Worm (Caenorhabditis elegans) whole organism, early embryonic: ENCODE measurements around the gene C39E6.2.

Experiments
- B0310.2 ChIP-seq: sonication (generic microtip); optimal IDR thresholded peaks from 2 replicates; lab custom pipeline; 2016; ENCODE audit warnings: mild to moderate bottlenecking, missing genetic modification characterization, missing compliant biosample characterization
- F13C5.2 ChIP-seq: sonication (generic microtip); optimal IDR thresholded peaks from 2 replicates; lab custom pipeline; 2017; ENCODE audit warnings: mild to moderate bottlenecking, missing genetic modification characterization, inconsistent platforms, missing compliant biosample characterization
- aly-1 ChIP-seq: sonication (generic microtip); optimal IDR thresholded peaks from 2 replicates; lab custom pipeline; 2016; ENCODE audit warnings: missing genetic modification characterization, missing compliant biosample characterization
- ama-1 ChIP-seq: fragments of 150-350 bp; optimal IDR thresholded peaks from 2 replicates; lab custom pipeline; 2014
- ceh-13 ChIP-seq: fragments of 200-800 bp; sonication (Bioruptor generic); optimal IDR thresholded peaks from 2 replicates; lab custom pipeline; 2018; ENCODE audit warnings: mild to moderate bottlenecking, missing genetic modification characterization, missing compliant biosample characterization
- ceh-36 ChIP-seq: sonication (generic microtip); optimal IDR thresholded peaks from 2 replicates; lab custom pipeline; 2016; ENCODE audit warnings: missing genetic modification characterization, inconsistent platforms, missing compliant biosample characterization
- ets-7 ChIP-seq: sonication (generic microtip); optimal IDR thresholded peaks from 2 replicates; lab custom pipeline; 2016; ENCODE audit warnings: missing genotype, missing genetic modification characterization, missing compliant biosample characterization
- flt-1 ChIP-seq: fragments of 200-800 bp; sonication (Bioruptor generic); IDR thresholded peaks from 2 replicates; pipeline ENCODE4 v1.3.6; 2022; ENCODE audit warnings: missing genetic modification characterization, missing compliant biosample characterization
- hmbx-1 ChIP-seq: sonication (generic microtip); optimal IDR thresholded peaks from 2 replicates; lab custom pipeline; 2016; ENCODE audit warnings: mild to moderate bottlenecking, missing genetic modification characterization, missing compliant biosample characterization
- hmg-4 ChIP-seq: fragments of 200-800 bp; sonication (Bioruptor generic); optimal IDR thresholded peaks from 2 replicates; lab custom pipeline; 2018; ENCODE audit warnings: mild to moderate bottlenecking, missing genetic modification characterization, missing compliant biosample characterization
- hnd-1 ChIP-seq: sonication (generic microtip); optimal IDR thresholded peaks from 2 replicates; lab custom pipeline; 2016; ENCODE audit warnings: missing genetic modification characterization, missing compliant biosample characterization
- pes-1 ChIP-seq: fragments of 200-800 bp; sonication (Bioruptor generic); IDR thresholded peaks from 2 replicates; pipeline ENCODE4 v1.3.6; 2022; ENCODE audit warnings: missing genetic modification reagents, missing genetic modification characterization, missing compliant biosample characterization
- scrt-1 ChIP-seq: fragments of 200-800 bp; sonication (Bioruptor generic); IDR thresholded peaks from 2 replicates; pipeline ENCODE4 v1.3.6; 2022; ENCODE audit warnings: missing genetic modification characterization, missing compliant biosample characterization
- sea-1 ChIP-seq: fragments of 200-800 bp; sonication (Bioruptor generic); conservative IDR thresholded peaks from 2 replicates; pipeline ENCODE4 v1.3.6; 2022; ENCODE audit warnings: missing genetic modification characterization, missing compliant biosample characterization
- tbx-11 ChIP-seq: fragments of 200-800 bp; sonication (Bioruptor generic); IDR thresholded peaks from 2 replicates; pipeline ENCODE4 v1.3.6; 2022; ENCODE audit warnings: missing genetic modification characterization, missing compliant biosample characterization
- tbx-37 ChIP-seq: fragments of 200-800 bp; sonication (Bioruptor generic); conservative IDR thresholded peaks from 2 replicates; pipeline ENCODE4 v1.3.6; 2022; ENCODE audit warnings: missing genetic modification reagents, missing genetic modification characterization, missing compliant biosample characterization
- tra-4 ChIP-seq: sonication (generic microtip); optimal IDR thresholded peaks from 2 replicates; lab custom pipeline; 2017; ENCODE audit warnings: missing genetic modification characterization, missing compliant biosample characterization

Gene C39E6.2

DNA sequence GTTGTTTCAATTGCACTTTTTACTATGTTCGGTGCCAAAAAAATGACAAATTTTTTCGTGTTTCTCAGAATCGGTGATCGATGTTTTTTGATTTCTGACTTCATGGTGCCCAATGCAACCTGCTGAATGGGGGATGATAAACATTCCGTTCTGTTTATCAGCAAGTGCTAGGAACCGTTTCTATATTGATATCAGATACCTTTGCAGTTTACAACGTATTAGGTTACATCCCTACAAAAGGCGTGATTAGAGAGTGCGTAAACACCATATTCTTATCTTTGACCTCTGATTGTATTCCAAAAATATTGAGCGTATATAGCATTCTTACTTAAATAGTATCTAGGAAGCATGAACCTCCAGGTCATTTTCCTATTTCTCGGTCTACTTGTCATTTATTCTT, 22.2 kb downstream of the C39E6.2 start, which contains the start of gene aman-1:
TSS of gene aman-1 (plus strand) at position 344 of the 400 bp plus-strand sequence.
- TF ChIP-seq ceh-36 (tag; lab: Kevin White, UChicago) (no peak), B0310.2 (tag; lab: Kevin White, UChicago) (no peak), hnd-1 (tag; lab: Kevin White, UChicago) (no peak), tbx-11 (no peak), sea-1 (GFP tag; lab: Robert Waterston, UW) (no peak), ceh-13 (GFP tag; lab: Kevin White, UChicago) (no peak), scrt-1 (GFP tag; lab: Robert Waterston, UW) (no peak), hmbx-1 (tag; lab: Kevin White, UChicago) (no peak), ama-1 (lab: Kevin White, UChicago) (no peak), F13C5.2 (no peak), tra-4 (no peak), tbx-37 (GFP tag; lab: Robert Waterston, UW) (no peak), pes-1 (GFP tag; lab: Robert Waterston, UW) (no peak), ets-7 (no peak), hmg-4 (GFP tag; lab: Kevin White, UChicago) (no peak), aly-1 (tag; lab: Kevin White, UChicago) (no peak), flt-1 (no peak)

DNA sequence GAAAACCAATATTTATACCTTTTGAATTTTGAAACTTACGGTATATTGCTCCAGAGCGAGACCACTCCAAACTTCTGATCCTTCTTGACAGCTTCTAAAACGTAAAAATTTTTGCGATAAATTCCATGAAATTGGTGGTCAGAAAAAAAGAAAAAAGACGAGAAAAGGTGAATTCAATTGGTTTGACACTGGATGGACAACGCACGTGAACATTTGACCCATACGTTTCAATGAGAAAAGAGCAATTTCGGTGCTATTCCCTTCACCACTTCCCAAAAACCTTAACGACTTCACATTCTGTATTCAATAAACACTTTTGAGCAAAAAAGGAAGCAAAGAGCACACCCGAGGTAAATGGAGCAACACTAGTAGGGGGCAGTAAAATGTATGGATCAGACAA, 27.5 kb downstream of the C39E6.2 start, which contains the start of gene acc-3:
TSS of gene acc-3 (minus strand) at position 101 of the 400 bp plus-strand sequence.
- TF ChIP-seq pes-1 (GFP tag; lab: Robert Waterston, UW): no peak
- TF ChIP-seq hmbx-1 (tag; lab: Kevin White, UChicago): no peak
- TF ChIP-seq ceh-36 (tag; lab: Kevin White, UChicago): no peak
- no peak for TF ChIP-seq hmg-4 (GFP tag; lab: Kevin White, UChicago)
- no peak for TF ChIP-seq hnd-1 (tag; lab: Kevin White, UChicago)
- no peak for TF ChIP-seq tra-4
- no peak for TF ChIP-seq flt-1
- no peak for TF ChIP-seq ama-1 (lab: Kevin White, UChicago)
- no peak for TF ChIP-seq sea-1 (GFP tag; lab: Robert Waterston, UW)
- no peak for TF ChIP-seq B0310.2 (tag; lab: Kevin White, UChicago)
- no peak for TF ChIP-seq tbx-11
- TF ChIP-seq ets-7: no peak
- TF ChIP-seq aly-1 (tag; lab: Kevin White, UChicago): no peak
- TF ChIP-seq scrt-1 (GFP tag; lab: Robert Waterston, UW): no peak

DNA sequence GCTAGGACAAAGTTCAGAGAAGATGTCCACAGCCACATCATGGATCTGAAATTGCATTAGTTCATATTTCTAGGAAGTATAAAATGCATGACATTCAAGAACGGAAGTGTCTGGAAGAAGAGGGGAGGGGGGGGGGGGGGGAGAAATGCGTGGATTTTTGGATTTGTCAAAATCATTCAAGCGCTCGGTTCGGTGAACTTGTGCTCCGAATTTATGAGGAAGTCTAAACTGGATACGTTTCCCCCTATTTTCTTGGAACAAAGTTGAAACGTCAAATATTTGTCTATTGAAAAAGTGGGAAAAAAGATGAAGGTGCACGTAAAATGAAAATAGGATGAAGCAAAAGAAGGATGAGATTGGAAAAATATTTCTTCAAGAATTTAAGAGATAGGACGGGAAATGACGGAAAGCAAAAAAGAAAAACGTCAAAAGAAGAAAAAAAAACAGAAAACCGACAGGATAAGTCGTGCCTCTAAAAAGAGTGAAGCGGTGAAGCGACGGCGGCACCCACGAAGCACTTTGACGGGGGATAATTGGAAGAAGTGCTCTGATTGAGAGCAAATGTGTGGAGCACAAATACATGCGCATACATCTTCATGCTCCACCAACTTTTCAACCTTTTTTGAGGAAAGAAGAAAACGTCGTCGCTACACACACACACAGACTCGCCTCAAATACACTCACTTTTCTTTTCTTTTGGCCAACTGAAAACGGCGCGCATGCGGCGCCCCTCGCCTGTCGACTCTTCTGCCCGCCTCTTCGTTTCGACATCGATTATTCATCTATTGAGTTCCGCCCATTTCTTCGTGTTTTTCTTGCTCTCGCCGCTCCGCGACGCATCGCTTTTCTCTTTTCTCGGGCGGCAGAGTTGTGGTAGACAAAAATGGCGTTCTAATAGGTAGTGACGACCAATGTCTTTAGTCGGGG, 34.1 kb downstream of the C39E6.2 start, which contains the start of gene F55D10.4:
TSS of gene F55D10.4 (minus strand) at position 51 of the 927 bp plus-strand sequence.
- no peak for TF ChIP-seq scrt-1 (GFP tag; lab: Robert Waterston, UW)
- no peak for TF ChIP-seq aly-1 (tag; lab: Kevin White, UChicago)
- TF ChIP-seq B0310.2 (tag; lab: Kevin White, UChicago): no peak
- TF ChIP-seq flt-1: no peak
- no peak for TF ChIP-seq sea-1 (GFP tag; lab: Robert Waterston, UW)
- no peak for TF ChIP-seq ceh-36 (tag; lab: Kevin White, UChicago)

DNA sequence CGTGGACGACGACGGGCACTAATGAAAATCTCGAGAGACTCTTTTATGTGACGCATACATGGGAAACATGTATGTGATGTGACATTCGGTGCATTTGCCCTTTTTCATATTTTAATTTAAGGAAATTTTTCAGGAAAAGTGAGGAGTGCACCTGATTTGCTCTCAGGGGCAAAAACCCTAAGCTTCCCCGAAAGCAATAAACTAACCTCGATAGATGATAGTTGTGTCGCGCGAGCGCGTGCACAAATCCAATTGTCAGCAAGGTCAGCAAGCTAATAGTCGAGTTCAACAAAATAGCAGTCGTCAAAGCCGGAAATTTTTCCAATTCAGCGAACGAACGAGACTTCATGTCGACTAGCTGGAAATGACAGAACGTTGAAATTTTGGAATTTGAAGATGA, 36.8 kb downstream of the C39E6.2 start:
- TF ChIP-seq hmbx-1 (tag; lab: Kevin White, UChicago): no peak
- TF ChIP-seq sea-1 (GFP tag; lab: Robert Waterston, UW): no peak
- no peak for TF ChIP-seq tra-4
- TF ChIP-seq B0310.2 (tag; lab: Kevin White, UChicago): no peak
- no peak for TF ChIP-seq hmg-4 (GFP tag; lab: Kevin White, UChicago)
- no peak for TF ChIP-seq ets-7
- TF ChIP-seq tbx-11: no peak
- TF ChIP-seq ceh-13 (GFP tag; lab: Kevin White, UChicago): no peak
- TF ChIP-seq ceh-36 (tag; lab: Kevin White, UChicago): no peak
- TF ChIP-seq pes-1 (GFP tag; lab: Robert Waterston, UW): no peak

DNA sequence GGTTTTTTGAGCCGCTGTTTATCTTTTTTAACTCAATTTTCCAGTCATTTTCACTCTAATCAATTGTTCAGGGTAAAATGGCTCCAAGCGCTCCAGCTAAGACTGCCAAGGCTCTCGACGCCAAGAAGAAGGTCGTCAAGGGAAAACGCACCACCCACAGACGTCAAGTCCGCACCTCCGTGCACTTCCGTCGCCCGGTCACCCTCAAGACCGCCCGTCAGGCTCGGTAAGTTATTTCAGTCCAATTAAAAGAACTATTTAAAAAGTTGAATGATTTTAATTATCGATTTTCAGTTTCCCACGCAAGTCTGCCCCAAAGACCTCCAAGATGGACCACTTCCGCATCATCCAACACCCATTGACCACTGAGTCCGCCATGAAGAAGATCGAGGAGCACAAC, 39.8 kb downstream of the C39E6.2 start, which contains the start of gene rpl-25.1:
TSS of gene rpl-25.1 (plus strand) at position 72 of the 400 bp plus-strand sequence.
- no peak for TF ChIP-seq pes-1 (GFP tag; lab: Robert Waterston, UW)
- no peak for TF ChIP-seq flt-1
- TF ChIP-seq aly-1 (tag; lab: Kevin White, UChicago): no peak
- TF ChIP-seq hmbx-1 (tag; lab: Kevin White, UChicago): no peak
- TF ChIP-seq tbx-11: no peak
- no peak for TF ChIP-seq hnd-1 (tag; lab: Kevin White, UChicago)
- TF ChIP-seq B0310.2 (tag; lab: Kevin White, UChicago): no peak
- no peak for TF ChIP-seq ets-7
- no peak for TF ChIP-seq F13C5.2
- no peak for TF ChIP-seq ceh-13 (GFP tag; lab: Kevin White, UChicago)
- TF ChIP-seq tra-4: no peak
- TF ChIP-seq hmg-4 (GFP tag; lab: Kevin White, UChicago): no peak
- TF ChIP-seq tbx-37 (GFP tag; lab: Robert Waterston, UW): no peak; the same call in 1 of the 2 replicates
- no peak for TF ChIP-seq ceh-36 (tag; lab: Kevin White, UChicago)
- no peak for TF ChIP-seq ama-1 (lab: Kevin White, UChicago)

- peak; percentile 55 for TF ChIP-seq F13C5.2
- no peak for TF ChIP-seq B0310.2 (tag; lab: Kevin White, UChicago)
- TF ChIP-seq pes-1 (GFP tag; lab: Robert Waterston, UW): no peak
- no peak for TF ChIP-seq hmbx-1 (tag; lab: Kevin White, UChicago)
- peak; percentile 46; the same call in 1 of the 2 replicates for TF ChIP-seq flt-1
- 0 out of 2 replicates have a peak, but pooled peaks have one; percentile 18 for TF ChIP-seq scrt-1 (GFP tag; lab: Robert Waterston, UW)
- no peak for TF ChIP-seq hnd-1 (tag; lab: Kevin White, UChicago)
- no peak for TF ChIP-seq ceh-13 (GFP tag; lab: Kevin White, UChicago)
- no peak for TF ChIP-seq tbx-11
- no peak for TF ChIP-seq tra-4
- no peak for TF ChIP-seq ceh-36 (tag; lab: Kevin White, UChicago)
- peak; percentile 23 for TF ChIP-seq aly-1 (tag; lab: Kevin White, UChicago)
- peak; percentile 63; the same call in 1 of the 2 replicates for TF ChIP-seq sea-1 (GFP tag; lab: Robert Waterston, UW)
- TF ChIP-seq hmg-4 (GFP tag; lab: Kevin White, UChicago): peak; percentile 80
Measured at ce11 chrX:4711698-4712329, 43.1 kb downstream of the C39E6.2 start, which contains the start of the genes dnj-14 and glit-1. dnj-14 (minus strand) TSS chrX:4711748. glit-1 (plus strand) TSS chrX:4712279.
